Fruit fly (Drosophila melanogaster) whole organism, adult: ENCODE results near the gene CG43448.

Experiments
- CG14711 ChIP-seq: fragments of 200-800 bp; sonication (Bioruptor generic); optimal IDR thresholded peaks from 2 replicates; lab custom pipeline; 2018; ENCODE audit warnings: missing biosample characterization, mild to moderate bottlenecking, missing genetic modification characterization, moderate library complexity
- CG1620 ChIP-seq: fragments of 200-800 bp; sonication (Bioruptor generic); optimal IDR thresholded peaks from 2 replicates; lab custom pipeline; 2016; ENCODE audit warnings: missing biosample characterization, missing genetic modification characterization
- cnc ChIP-seq, 2 experiments: fragments of >200 bp; optimal IDR thresholded peaks; 2 replicates each; lab custom pipeline; 2017

- TF ChIP-seq cnc (optimal IDR thresholded peaks at IDR 0.05; lab: Kevin White, UChicago), result no peak
- no peak for TF ChIP-seq CG14711 (tag; lab: Kevin White, UChicago)
- TF ChIP-seq CG1620, result no peak
Observed at dm6 chr3R:30248565-30248964, 11.0 kb upstream of the CG43448 start.
